Worm (Caenorhabditis elegans): Measurements from ENCODE around the gene rol-8.

DNA sequence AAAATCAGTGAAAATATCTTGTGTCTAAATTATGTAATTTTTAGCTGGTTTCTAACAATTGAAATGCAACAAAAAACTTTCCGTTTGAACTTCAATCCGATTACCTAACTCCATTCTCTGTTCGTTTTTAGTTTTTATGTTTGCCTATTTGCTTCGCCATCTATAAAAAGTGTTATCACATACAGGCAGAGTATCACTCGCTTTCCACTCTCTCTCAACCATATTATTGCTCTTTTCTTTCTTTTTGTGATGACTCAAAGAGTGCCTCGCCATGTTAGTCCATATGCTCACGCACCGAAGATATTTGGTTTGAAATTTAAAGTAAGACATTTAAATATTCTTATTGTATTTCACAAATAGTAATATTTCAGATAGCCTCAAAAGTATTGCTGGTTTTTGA is 9.0 kb upstream of the rol-8 start, which contains the start of gene ZK1290.13:
- TF ChIP-seq tbx-11 (GFP tag; IDR thresholded peaks at IDR 0.05) (no peak), flt-1 (GFP tag; IDR thresholded peaks at IDR 0.05) (no peak), hmg-4 (GFP tag; optimal IDR thresholded peaks at IDR 0.05) (no peak), ceh-13 (GFP tag; optimal IDR thresholded peaks at IDR 0.05) (no peak), tra-4 (tag; optimal IDR thresholded peaks at IDR 0.05) (no peak), ama-1 (optimal IDR thresholded peaks at IDR 0.05) (no peak), sea-1 (GFP tag; conservative IDR thresholded peaks at IDR 0.05) (no peak), aly-1 (tag; optimal IDR thresholded peaks at IDR 0.05) (no peak), ets-7 (tag; optimal IDR thresholded peaks at IDR 0.05) (no peak), hnd-1 (tag; optimal IDR thresholded peaks at IDR 0.05) (no peak), pes-1 (GFP tag; IDR thresholded peaks at IDR 0.05) (no peak), B0310.2 (tag; optimal IDR thresholded peaks at IDR 0.05) (no peak), scrt-1 (GFP tag; IDR thresholded peaks at IDR 0.05) (no peak)
